Worm (Caenorhabditis elegans): Measurements from ENCODE around the gene srx-51.

- TF ChIP-seq lsy-2 (tag; optimal IDR thresholded peaks at IDR 0.05) (no peak), ceh-28 (tag; optimal IDR thresholded peaks at IDR 0.05) (no peak), nhr-102 (tag; optimal IDR thresholded peaks at IDR 0.05) (no peak), fos-1 (tag; optimal IDR thresholded peaks at IDR 0.05) (no peak), F26F4.8 (GFP tag; conservative IDR thresholded peaks at IDR 0.05) (no peak), ztf-7 (tag; optimal IDR thresholded peaks at IDR 0.05) (no peak), zip-2 (tag; optimal IDR thresholded peaks at IDR 0.05) (no peak), nhr-237 (tag; optimal IDR thresholded peaks at IDR 0.05) (no peak), lim-7 (GFP tag; IDR thresholded peaks at IDR 0.05) (no peak), ztf-11 (tag; optimal IDR thresholded peaks at IDR 0.05) (no peak), Y48G9A.11 (GFP tag; IDR thresholded peaks at IDR 0.05) (no peak)
These were observed 17.6 kb upstream of the srx-51 start, which contains the start of gene M01B2.12 for ce11 chrV:15264131-15264530.

Data from whole organism, L4 larva.